Worm (Caenorhabditis elegans) whole organism, mixed stage, embryonic: ENCODE data around the gene fbxa-210.

Experiments used
- M03D4.4 ChIP-seq: sonication (generic microtip); optimal IDR thresholded peaks from 2 replicates; lab custom pipeline; 2017; ENCODE audit warnings: mild to moderate bottlenecking, missing genetic modification characterization, missing compliant biosample characterization
- bed-3 ChIP-seq: fragments of 200-800 bp; sonication (Bioruptor generic); optimal IDR thresholded peaks from 3 replicates; lab custom pipeline; 2018; ENCODE audit warnings: mild to moderate bottlenecking, missing genetic modification characterization, moderate library complexity, missing compliant biosample characterization
- ceh-39 ChIP-seq: fragments of 150-350 bp; optimal IDR thresholded peaks from 2 replicates; lab custom pipeline; 2014; ENCODE audit warnings: missing biosample characterization, missing genetic modification characterization
- ceh-43 ChIP-seq: fragments of 200-800 bp; sonication (Bioruptor generic); optimal IDR thresholded peaks from 2 replicates; lab custom pipeline; 2018; ENCODE audit warnings: mild to moderate bottlenecking, missing genetic modification characterization, moderate library complexity, missing compliant biosample characterization
- ceh-83 ChIP-seq: fragments of 200-800 bp; sonication (Bioruptor generic); optimal IDR thresholded peaks from 2 replicates; lab custom pipeline; 2018; ENCODE audit warnings: mild to moderate bottlenecking, missing genetic modification characterization, missing compliant biosample characterization
- cnd-1 ChIP-seq: fragments of 200-800 bp; sonication (Bioruptor generic); optimal IDR thresholded peaks from 2 replicates; lab custom pipeline; 2018; ENCODE audit warnings: mild to moderate bottlenecking, missing genetic modification characterization, missing compliant biosample characterization
- elt-3 ChIP-seq: fragments of 150-350 bp; optimal IDR thresholded peaks from 2 replicates; lab custom pipeline; 2014; ENCODE audit warnings: missing biosample characterization, missing genetic modification characterization
- lsy-2 ChIP-seq: fragments of 150-350 bp; optimal IDR thresholded peaks from 2 replicates; lab custom pipeline; 2014; ENCODE audit warnings: missing biosample characterization, missing genetic modification characterization
- nhr-12 ChIP-seq: fragments of 150-350 bp; optimal IDR thresholded peaks from 2 replicates; lab custom pipeline; 2014; ENCODE audit warnings: missing biosample characterization, missing genetic modification characterization
- nhr-237 ChIP-seq: fragments of 150-350 bp; optimal IDR thresholded peaks from 2 replicates; lab custom pipeline; 2014; ENCODE audit warnings: missing biosample characterization, missing genetic modification characterization
- sem-2 ChIP-seq: fragments of 200-800 bp; sonication (Bioruptor generic); optimal IDR thresholded peaks from 2 replicates; lab custom pipeline; 2018; ENCODE audit warnings: mild to moderate bottlenecking, missing genetic modification characterization, missing compliant biosample characterization
- tbx-8 ChIP-seq: fragments of 200-800 bp; sonication (Bioruptor generic); optimal IDR thresholded peaks from 2 replicates; lab custom pipeline; 2018; ENCODE audit warnings: mild to moderate bottlenecking, missing genetic modification characterization, moderate library complexity, missing compliant biosample characterization
- unc-120 ChIP-seq: sonication (generic microtip); optimal IDR thresholded peaks from 2 replicates; lab custom pipeline; 2017; ENCODE audit warnings: missing genetic modification characterization, missing compliant biosample characterization; ENCODE audit not compliant: poor library complexity, severe bottlenecking
- unc-39 ChIP-seq: fragments of 150-350 bp; optimal IDR thresholded peaks from 2 replicates; lab custom pipeline; 2014; ENCODE audit warnings: missing biosample characterization, missing genetic modification characterization
- unc-62 ChIP-seq: fragments of 150-350 bp; optimal IDR thresholded peaks from 2 replicates; lab custom pipeline; 2014; ENCODE audit warnings: missing biosample characterization, missing genetic modification reagents, missing genetic modification characterization
- zip-8 ChIP-seq: fragments of 150-350 bp; optimal IDR thresholded peaks from 2 replicates; lab custom pipeline; 2014; ENCODE audit warnings: missing biosample characterization, missing genetic modification characterization

fbxa-210 gene

DNA sequence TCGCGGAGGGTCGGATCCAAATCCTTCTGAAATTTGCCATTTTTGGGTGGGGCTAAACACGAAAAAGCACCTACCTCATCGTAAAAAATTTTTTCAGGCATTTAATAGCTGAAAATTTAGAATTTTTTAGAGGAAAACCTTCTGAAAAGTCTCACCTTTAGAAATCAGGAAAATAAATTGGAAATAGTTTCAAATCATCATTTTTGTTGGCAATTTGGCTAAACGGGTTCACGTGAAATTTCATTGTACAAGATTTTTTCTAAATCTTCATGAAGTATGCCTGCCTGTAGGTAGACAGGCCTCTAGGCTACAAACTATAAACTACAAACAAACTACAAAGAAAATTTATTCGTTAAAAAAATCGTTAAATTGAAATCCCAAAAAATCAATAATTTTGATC lies 43.1 kb downstream of the fbxa-210 start, which contains the start of gene C14A6.7:
TSS of gene C14A6.7 (minus strand) at position 101 of the 400 bp plus-strand sequence.
- TF ChIP-seq cnd-1 (tag; lab: Kevin White, UChicago) (no peak), unc-120 (tag; lab: Kevin White, UChicago) (no peak), nhr-12 (tag; lab: Kevin White, UChicago) (no peak), ceh-39 (tag; lab: Kevin White, UChicago) (no peak), nhr-237 (tag; lab: Kevin White, UChicago) (no peak), lsy-2 (no peak), unc-39 (tag; lab: Kevin White, UChicago) (no peak), elt-3 (tag; lab: Kevin White, UChicago) (no peak), tbx-8 (no peak), sem-2 (no peak)

- no peak for TF ChIP-seq elt-3 (tag; lab: Kevin White, UChicago)
- no peak for TF ChIP-seq M03D4.4 (tag; lab: Kevin White, UChicago)
- no peak for TF ChIP-seq unc-62 (GFP tag; lab: Kevin White, UChicago)
- no peak for TF ChIP-seq nhr-12 (tag; lab: Kevin White, UChicago)
- TF ChIP-seq nhr-237 (tag; lab: Kevin White, UChicago), result no peak
- no peak for TF ChIP-seq ceh-83 (GFP tag; lab: Kevin White, UChicago)
- TF ChIP-seq ceh-43 (GFP tag; lab: Kevin White, UChicago), result no peak
- TF ChIP-seq bed-3 (GFP tag; lab: Kevin White, UChicago), result no peak
- TF ChIP-seq zip-8 (tag; lab: Kevin White, UChicago), result no peak
Observed at ce11 chrV:18171568-18171967, 46.4 kb downstream of the fbxa-210 start, which contains the start of gene C14A6.8. C14A6.8 (minus strand) TSS chrV:18171668.
